Worm (Caenorhabditis elegans) whole organism, early embryonic: ENCODE data around the gene srv-8.
"Not testable (repeated sequence)": the region's sequence is repeated elsewhere in the genome, so short reads cannot be mapped to it uniquely, and the experiment has no call there.

Experiments
- B0310.2 ChIP-seq: sonication (generic microtip); optimal IDR thresholded peaks from 2 replicates; lab custom pipeline; 2016; ENCODE audit warnings: mild to moderate bottlenecking, missing genetic modification characterization, missing compliant biosample characterization
- F13C5.2 ChIP-seq: sonication (generic microtip); optimal IDR thresholded peaks from 2 replicates; lab custom pipeline; 2017; ENCODE audit warnings: mild to moderate bottlenecking, missing genetic modification characterization, inconsistent platforms, missing compliant biosample characterization
- aly-1 ChIP-seq: sonication (generic microtip); optimal IDR thresholded peaks from 2 replicates; lab custom pipeline; 2016; ENCODE audit warnings: missing genetic modification characterization, missing compliant biosample characterization
- ama-1 ChIP-seq: fragments of 150-350 bp; optimal IDR thresholded peaks from 2 replicates; lab custom pipeline; 2014
- ceh-13 ChIP-seq: fragments of 200-800 bp; sonication (Bioruptor generic); optimal IDR thresholded peaks from 2 replicates; lab custom pipeline; 2018; ENCODE audit warnings: mild to moderate bottlenecking, missing genetic modification characterization, missing compliant biosample characterization
- ceh-36 ChIP-seq: sonication (generic microtip); optimal IDR thresholded peaks from 2 replicates; lab custom pipeline; 2016; ENCODE audit warnings: missing genetic modification characterization, inconsistent platforms, missing compliant biosample characterization
- ets-7 ChIP-seq: sonication (generic microtip); optimal IDR thresholded peaks from 2 replicates; lab custom pipeline; 2016; ENCODE audit warnings: missing genotype, missing genetic modification characterization, missing compliant biosample characterization
- flt-1 ChIP-seq: fragments of 200-800 bp; sonication (Bioruptor generic); IDR thresholded peaks from 2 replicates; pipeline ENCODE4 v1.3.6; 2022; ENCODE audit warnings: missing genetic modification characterization, missing compliant biosample characterization
- hmbx-1 ChIP-seq: sonication (generic microtip); optimal IDR thresholded peaks from 2 replicates; lab custom pipeline; 2016; ENCODE audit warnings: mild to moderate bottlenecking, missing genetic modification characterization, missing compliant biosample characterization
- hmg-4 ChIP-seq: fragments of 200-800 bp; sonication (Bioruptor generic); optimal IDR thresholded peaks from 2 replicates; lab custom pipeline; 2018; ENCODE audit warnings: mild to moderate bottlenecking, missing genetic modification characterization, missing compliant biosample characterization
- hnd-1 ChIP-seq: sonication (generic microtip); optimal IDR thresholded peaks from 2 replicates; lab custom pipeline; 2016; ENCODE audit warnings: missing genetic modification characterization, missing compliant biosample characterization
- pes-1 ChIP-seq: fragments of 200-800 bp; sonication (Bioruptor generic); IDR thresholded peaks from 2 replicates; pipeline ENCODE4 v1.3.6; 2022; ENCODE audit warnings: missing genetic modification reagents, missing genetic modification characterization, missing compliant biosample characterization
- scrt-1 ChIP-seq: fragments of 200-800 bp; sonication (Bioruptor generic); IDR thresholded peaks from 2 replicates; pipeline ENCODE4 v1.3.6; 2022; ENCODE audit warnings: missing genetic modification characterization, missing compliant biosample characterization
- sea-1 ChIP-seq: fragments of 200-800 bp; sonication (Bioruptor generic); conservative IDR thresholded peaks from 2 replicates; pipeline ENCODE4 v1.3.6; 2022; ENCODE audit warnings: missing genetic modification characterization, missing compliant biosample characterization
- tbx-11 ChIP-seq: fragments of 200-800 bp; sonication (Bioruptor generic); IDR thresholded peaks from 2 replicates; pipeline ENCODE4 v1.3.6; 2022; ENCODE audit warnings: missing genetic modification characterization, missing compliant biosample characterization
- tbx-37 ChIP-seq: fragments of 200-800 bp; sonication (Bioruptor generic); conservative IDR thresholded peaks from 2 replicates; pipeline ENCODE4 v1.3.6; 2022; ENCODE audit warnings: missing genetic modification reagents, missing genetic modification characterization, missing compliant biosample characterization
- tra-4 ChIP-seq: sonication (generic microtip); optimal IDR thresholded peaks from 2 replicates; lab custom pipeline; 2017; ENCODE audit warnings: missing genetic modification characterization, missing compliant biosample characterization

The srv-8 gene

DNA sequence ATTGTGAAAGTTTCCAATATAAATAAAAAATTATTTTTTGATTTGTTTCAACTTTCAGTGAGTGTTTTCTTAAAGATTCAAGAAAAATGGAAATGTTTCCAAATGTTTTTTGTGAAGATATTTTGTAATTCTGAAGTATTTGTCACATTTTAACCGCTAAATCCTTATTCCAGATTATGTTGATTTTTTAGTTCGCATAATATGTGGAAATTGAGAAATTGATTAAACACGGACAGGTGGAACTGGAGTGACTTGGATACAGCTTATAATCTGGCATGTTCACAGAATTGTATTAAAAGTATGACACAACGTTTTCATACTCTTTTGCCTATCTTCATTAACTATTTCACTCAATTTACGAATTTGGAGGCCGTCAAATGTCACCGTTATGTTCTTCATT is 34.9 kb upstream of the srv-8 start, which contains the start of gene lurp-3:
TSS of gene lurp-3 (plus strand) at position 301 of the 400 bp plus-strand sequence.
- no peak for TF ChIP-seq hmg-4 (GFP tag; lab: Kevin White, UChicago)

DNA sequence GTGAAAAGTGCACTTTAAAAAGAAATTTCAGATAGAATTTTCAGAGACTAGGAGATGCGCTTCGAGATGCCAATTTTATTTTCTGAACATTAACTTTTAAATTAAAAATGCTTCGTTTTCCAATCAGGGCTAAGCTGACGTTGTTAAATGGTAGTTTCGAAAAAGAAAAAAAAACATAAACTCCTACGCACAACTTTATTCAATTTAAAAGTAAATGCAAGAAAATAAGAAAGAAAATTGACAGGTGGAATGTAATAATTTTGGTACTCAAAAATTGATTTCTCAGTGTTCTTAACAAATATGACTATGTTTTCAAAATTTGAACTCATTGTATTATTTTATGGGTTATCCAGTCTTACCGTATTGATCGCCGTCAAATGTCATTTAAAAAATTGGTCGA is 32.8 kb upstream of the srv-8 start, which contains the start of gene lurp-2:
TSS of gene lurp-2 (plus strand) at position 301 of the 400 bp plus-strand sequence.
- TF ChIP-seq aly-1 (tag; lab: Kevin White, UChicago) (no peak), pes-1 (GFP tag; lab: Robert Waterston, UW) (no peak), scrt-1 (GFP tag; lab: Robert Waterston, UW) (no peak), ets-7 (tag; lab: Kevin White, UChicago) (no peak), tbx-37 (no peak), hnd-1 (tag; lab: Kevin White, UChicago) (no peak), B0310.2 (tag; lab: Kevin White, UChicago) (no peak), hmg-4 (GFP tag; lab: Kevin White, UChicago) (no peak), ama-1 (lab: Kevin White, UChicago) (no peak), ceh-13 (GFP tag; lab: Kevin White, UChicago) (no peak), tbx-11 (GFP tag; lab: Robert Waterston, UW) (no peak), sea-1 (GFP tag; lab: Robert Waterston, UW) (no peak), ceh-36 (no peak), hmbx-1 (tag; lab: Kevin White, UChicago) (no peak), F13C5.2 (tag; lab: Kevin White, UChicago) (no peak)

DNA sequence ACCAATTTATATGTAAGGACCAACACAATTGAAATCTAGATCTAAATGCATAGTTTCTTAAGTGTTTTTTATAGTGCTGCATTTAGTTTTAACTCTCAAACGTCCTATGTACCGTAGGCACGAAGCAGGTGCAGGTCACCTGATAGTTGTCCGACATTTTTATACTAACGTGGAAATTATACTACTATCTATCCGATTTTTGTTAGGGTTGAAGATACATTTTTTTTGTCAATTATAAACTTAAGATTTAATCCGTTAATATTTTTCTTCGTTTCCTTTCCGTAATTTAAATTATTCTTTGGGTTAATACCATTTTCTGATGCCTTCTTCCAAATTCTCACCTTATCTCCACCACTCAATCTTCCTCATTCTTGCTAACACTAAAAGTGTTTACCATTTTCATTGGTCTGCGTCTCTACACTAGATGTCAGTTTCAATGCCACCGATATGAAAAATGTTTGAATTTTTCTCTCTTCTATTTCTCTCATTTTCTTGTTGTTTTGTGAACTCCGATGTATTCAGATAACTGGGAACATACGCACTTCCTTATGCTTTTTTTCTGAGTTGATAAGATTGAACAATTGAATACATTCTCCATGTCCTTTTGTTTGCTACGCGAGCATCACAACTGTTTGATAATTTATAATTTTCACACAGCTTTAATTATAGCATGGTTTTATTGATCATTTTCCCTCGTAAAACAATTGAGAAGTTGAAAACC is 24.8 kb upstream of the srv-8 start, which contains the start of gene Y2H9A.4:
TSS of gene Y2H9A.4 (plus strand) at position 671 of the 721 bp plus-strand sequence.
- TF ChIP-seq ama-1 (lab: Kevin White, UChicago) (no peak), hnd-1 (tag; lab: Kevin White, UChicago) (no peak), flt-1 (GFP tag; lab: Robert Waterston, UW) (no peak), scrt-1 (GFP tag; lab: Robert Waterston, UW) (no peak), B0310.2 (tag; lab: Kevin White, UChicago) (no peak), hmg-4 (GFP tag; lab: Kevin White, UChicago) (no peak), ceh-36 (no peak), ceh-13 (GFP tag; lab: Kevin White, UChicago) (no peak), F13C5.2 (tag; lab: Kevin White, UChicago) (no peak), pes-1 (GFP tag; lab: Robert Waterston, UW) (no peak), tbx-37 (no peak), aly-1 (tag; lab: Kevin White, UChicago) (no peak), tbx-11 (GFP tag; lab: Robert Waterston, UW) (no peak), sea-1 (GFP tag; lab: Robert Waterston, UW) (no peak)

DNA sequence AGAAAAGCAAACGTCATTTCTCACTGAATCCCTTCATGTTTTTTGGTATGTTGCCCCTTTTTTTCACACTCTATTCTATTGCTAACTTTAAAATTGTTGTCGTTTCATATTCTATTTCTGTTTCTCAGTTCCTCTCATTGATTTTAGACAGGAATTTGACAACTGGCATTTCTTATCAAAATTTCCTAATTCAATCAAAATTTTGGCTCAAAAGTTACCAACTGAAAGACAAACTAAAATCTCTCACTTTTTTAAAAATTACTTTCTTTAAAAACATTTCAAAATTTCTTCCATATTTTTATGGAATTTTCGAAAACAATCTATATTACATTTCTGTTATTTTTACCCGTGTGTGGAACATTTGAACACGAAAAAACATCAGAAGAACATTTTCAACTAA is 23.0 kb upstream of the srv-8 start, which contains the start of gene Y2H9A.6:
TSS of gene Y2H9A.6 (plus strand) at position 301 of the 400 bp plus-strand sequence.
- not testable (repeated sequence) for TF ChIP-seq ets-7 (tag; lab: Kevin White, UChicago); flt-1 (GFP tag; lab: Robert Waterston, UW); hmbx-1 (tag; lab: Kevin White, UChicago)

DNA sequence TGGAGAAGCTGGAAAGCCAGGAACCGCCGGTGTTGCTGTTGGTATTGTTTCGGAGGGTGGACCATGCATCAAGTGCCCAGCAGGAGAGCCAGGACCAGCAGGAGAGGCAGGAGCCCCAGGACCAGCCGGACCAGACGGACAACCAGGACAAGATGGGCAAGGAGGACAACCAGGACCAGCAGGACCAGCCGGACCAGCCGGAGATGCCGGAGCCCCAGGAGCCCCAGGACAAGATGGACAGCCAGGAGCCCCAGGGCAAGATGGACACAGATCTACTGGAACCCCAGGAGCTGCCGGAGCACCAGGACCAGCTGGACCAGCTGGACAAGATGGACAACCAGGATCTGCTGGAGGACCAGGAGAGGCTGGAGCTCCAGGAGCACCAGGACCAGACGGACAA is 22.3 kb upstream of the srv-8 start:
- TF ChIP-seq sea-1 (GFP tag; lab: Robert Waterston, UW) (no peak), tra-4 (no peak), hnd-1 (tag; lab: Kevin White, UChicago) (no peak), hmbx-1 (tag; lab: Kevin White, UChicago) (no peak), ama-1 (lab: Kevin White, UChicago) (no peak), F13C5.2 (tag; lab: Kevin White, UChicago) (no peak), pes-1 (GFP tag; lab: Robert Waterston, UW) (no peak), aly-1 (tag; lab: Kevin White, UChicago) (no peak), tbx-37 (no peak), hmg-4 (GFP tag; lab: Kevin White, UChicago) (no peak), ceh-36 (no peak), ets-7 (tag; lab: Kevin White, UChicago) (no peak), tbx-11 (GFP tag; lab: Robert Waterston, UW) (no peak), flt-1 (GFP tag; lab: Robert Waterston, UW) (no peak), ceh-13 (GFP tag; lab: Kevin White, UChicago) (no peak)

DNA sequence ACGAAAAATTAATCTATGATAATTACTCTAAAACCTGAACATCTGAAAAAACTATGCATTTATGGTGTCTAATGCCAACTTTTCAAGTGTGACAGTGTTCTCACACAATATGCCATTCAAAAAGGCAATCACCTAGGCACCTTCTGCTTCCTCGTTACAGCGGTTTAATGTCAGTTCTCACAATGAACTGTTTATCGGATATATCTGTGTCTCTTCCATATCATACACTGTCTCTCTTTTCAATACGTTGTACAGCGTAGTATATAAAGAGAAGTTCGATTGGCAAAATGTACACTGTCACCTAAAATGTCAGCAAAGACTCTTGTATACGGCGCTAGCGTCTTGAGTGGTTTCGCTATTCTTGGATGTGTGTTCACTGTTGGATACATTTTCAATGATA is 21.1 kb upstream of the srv-8 start, which contains the start of gene col-162:
TSS of gene col-162 (plus strand) at position 301 of the 400 bp plus-strand sequence.
- TF ChIP-seq ceh-13 (GFP tag; lab: Kevin White, UChicago) (no peak), ets-7 (tag; lab: Kevin White, UChicago) (no peak), tbx-11 (GFP tag; lab: Robert Waterston, UW) (no peak), tbx-37 (no peak), scrt-1 (GFP tag; lab: Robert Waterston, UW) (no peak), aly-1 (tag; lab: Kevin White, UChicago) (no peak), ama-1 (lab: Kevin White, UChicago) (no peak), flt-1 (GFP tag; lab: Robert Waterston, UW) (no peak), F13C5.2 (tag; lab: Kevin White, UChicago) (no peak), ceh-36 (no peak), hmg-4 (GFP tag; lab: Kevin White, UChicago) (no peak), sea-1 (GFP tag; lab: Robert Waterston, UW) (no peak), pes-1 (GFP tag; lab: Robert Waterston, UW) (no peak), hnd-1 (tag; lab: Kevin White, UChicago) (no peak)
